Worm (Caenorhabditis elegans) whole organism, L3 larva: ENCODE data around the gene R13A1.3.

Source experiments
- ZK546.5 ChIP-seq: sonication (generic microtip); optimal IDR thresholded peaks from 2 replicates; lab custom pipeline; 2017; ENCODE audit warnings: missing biosample characterization, missing genetic modification characterization
- aly-2 ChIP-seq: fragments of 150-350 bp; optimal IDR thresholded peaks from 2 replicates; lab custom pipeline; 2014; ENCODE audit warnings: missing biosample characterization, missing genetic modification characterization
- ama-1 ChIP-seq: fragments of 150-350 bp; optimal IDR thresholded peaks from 2 replicates; lab custom pipeline; 2018
- ceh-82 ChIP-seq: fragments of 150-350 bp; optimal IDR thresholded peaks from 2 replicates; lab custom pipeline; 2014; ENCODE audit warnings: missing biosample characterization, missing genetic modification characterization
- egl-27 ChIP-seq: sonication (generic microtip); optimal IDR thresholded peaks from 4 replicates; lab custom pipeline; 2017; ENCODE audit warnings: missing biosample characterization, missing genetic modification reagents, missing genetic modification characterization
- elt-1 ChIP-seq: fragments of 150-350 bp; optimal IDR thresholded peaks from 2 replicates; lab custom pipeline; 2014; ENCODE audit warnings: missing biosample characterization, missing genetic modification characterization
- elt-2 ChIP-seq: sonication (generic microtip); optimal IDR thresholded peaks from 2 replicates; lab custom pipeline; 2016; ENCODE audit warnings: missing genetic modification reagents, mild to moderate bottlenecking, missing genetic modification characterization, missing compliant biosample characterization
- elt-3 ChIP-seq, 3 experiments: fragments of 150-350 bp in 1 of 3; sonication (generic microtip) in 2 of 3; optimal IDR thresholded peaks; 2 replicates in 2 of 3; 4 replicates in 1 of 3; lab custom pipeline; 2014 to 2017; ENCODE audit warnings: missing biosample characterization in 3 of 3, missing genetic modification characterization in 3 of 3
- eor-1 ChIP-seq, 2 experiments: fragments of 150-350 bp; optimal IDR thresholded peaks; 2 replicates each; lab custom pipeline; 2014 to 2018; ENCODE audit warnings: missing biosample characterization in 2 of 2, missing genetic modification characterization in 2 of 2
- fkh-2 ChIP-seq: fragments of 150-350 bp; optimal IDR thresholded peaks from 2 replicates; lab custom pipeline; 2014; ENCODE audit warnings: missing biosample characterization, missing genetic modification reagents, missing genetic modification characterization
- hmg-11 ChIP-seq: sonication (generic microtip); optimal IDR thresholded peaks from 2 replicates; lab custom pipeline; 2016; ENCODE audit warnings: missing genetic modification characterization, missing compliant biosample characterization
- lin-15B ChIP-seq: fragments of 150-350 bp; optimal IDR thresholded peaks from 2 replicates; lab custom pipeline; 2014; ENCODE audit warnings: missing biosample characterization, missing genetic modification characterization
- lin-39 ChIP-seq: fragments of 150-350 bp; optimal IDR thresholded peaks from 2 replicates; lab custom pipeline; 2018; ENCODE audit warnings: missing biosample characterization, missing genetic modification reagents, missing genetic modification characterization
- lsy-12 ChIP-seq: sonication (generic microtip); optimal IDR thresholded peaks from 2 replicates; lab custom pipeline; 2016; ENCODE audit warnings: mild to moderate bottlenecking, missing genetic modification characterization, missing compliant biosample characterization
- mdl-1 ChIP-seq: fragments of 150-350 bp; optimal IDR thresholded peaks from 2 replicates; lab custom pipeline; 2014; ENCODE audit warnings: missing biosample characterization, missing genetic modification characterization
- mml-1 ChIP-seq: fragments of 150-350 bp; sonication (generic microtip); optimal IDR thresholded peaks from 3 replicates; lab custom pipeline; 2014; ENCODE audit warnings: missing biosample characterization, missing genetic modification characterization
- nfya-1 ChIP-seq: sonication (generic microtip); optimal IDR thresholded peaks from 2 replicates; lab custom pipeline; 2017; ENCODE audit warnings: missing genetic modification characterization, mild to moderate bottlenecking, missing compliant biosample characterization, antibody characterized with exemption, moderate library complexity; ENCODE audit not compliant: insufficient read depth
- nhr-11 ChIP-seq: fragments of 150-350 bp; optimal IDR thresholded peaks from 2 replicates; lab custom pipeline; 2014; ENCODE audit warnings: missing biosample characterization, missing genetic modification characterization
- nhr-237 ChIP-seq: fragments of 150-350 bp; optimal IDR thresholded peaks from 2 replicates; lab custom pipeline; 2014; ENCODE audit warnings: missing biosample characterization, missing genetic modification characterization
- nhr-25 ChIP-seq: sonication (generic microtip); optimal IDR thresholded peaks from 2 replicates; lab custom pipeline; 2017; ENCODE audit warnings: missing biosample characterization, missing genetic modification characterization
- nhr-67 ChIP-seq: fragments of 150-350 bp; optimal IDR thresholded peaks from 2 replicates; lab custom pipeline; 2014; ENCODE audit warnings: missing biosample characterization, missing genetic modification characterization
- nhr-77 ChIP-seq: fragments of 150-350 bp; optimal IDR thresholded peaks from 2 replicates; lab custom pipeline; 2014; ENCODE audit warnings: missing biosample characterization, missing genetic modification characterization
- pha-4 ChIP-seq: fragments of 150-350 bp; optimal IDR thresholded peaks from 2 replicates; lab custom pipeline; 2014; ENCODE audit warnings: missing biosample characterization, missing genetic modification reagents, missing genetic modification characterization
- pqm-1 ChIP-seq: fragments of 150-350 bp; optimal IDR thresholded peaks from 2 replicates; lab custom pipeline; 2017; ENCODE audit warnings: missing biosample characterization, missing genetic modification characterization, inconsistent platforms
- sea-2 ChIP-seq: fragments of 150-350 bp; sonication (generic microtip); optimal IDR thresholded peaks from 4 replicates; lab custom pipeline; 2014; ENCODE audit warnings: missing biosample characterization, missing genetic modification reagents, missing genetic modification characterization
- skn-1 ChIP-seq: fragments of 150-350 bp; optimal IDR thresholded peaks from 2 replicates; lab custom pipeline; 2014; ENCODE audit warnings: missing biosample characterization, missing genetic modification characterization
- snpc-4 ChIP-seq: fragments of 150-350 bp; optimal IDR thresholded peaks from 2 replicates; lab custom pipeline; 2014; ENCODE audit warnings: missing biosample characterization, missing genetic modification characterization
- tbx-2 ChIP-seq: sonication (generic microtip); optimal IDR thresholded peaks from 2 replicates; lab custom pipeline; 2016; ENCODE audit warnings: mild to moderate bottlenecking, missing genetic modification characterization, missing compliant biosample characterization
- unc-62 ChIP-seq: fragments of 150-350 bp; sonication (generic microtip); optimal IDR thresholded peaks from 4 replicates; lab custom pipeline; 2014; ENCODE audit warnings: missing biosample characterization, missing genetic modification reagents, missing genetic modification characterization
- zag-1 ChIP-seq: fragments of 150-350 bp; optimal IDR thresholded peaks from 2 replicates; lab custom pipeline; 2014; ENCODE audit warnings: missing biosample characterization, missing genetic modification characterization
- ztf-11 ChIP-seq: fragments of 150-350 bp; optimal IDR thresholded peaks from 2 replicates; lab custom pipeline; 2014; ENCODE audit warnings: missing biosample characterization, missing genetic modification characterization
- ztf-4 ChIP-seq: fragments of 150-350 bp; optimal IDR thresholded peaks from 2 replicates; lab custom pipeline; 2014; ENCODE audit warnings: missing biosample characterization, missing genetic modification characterization

Gene R13A1.3

DNA sequence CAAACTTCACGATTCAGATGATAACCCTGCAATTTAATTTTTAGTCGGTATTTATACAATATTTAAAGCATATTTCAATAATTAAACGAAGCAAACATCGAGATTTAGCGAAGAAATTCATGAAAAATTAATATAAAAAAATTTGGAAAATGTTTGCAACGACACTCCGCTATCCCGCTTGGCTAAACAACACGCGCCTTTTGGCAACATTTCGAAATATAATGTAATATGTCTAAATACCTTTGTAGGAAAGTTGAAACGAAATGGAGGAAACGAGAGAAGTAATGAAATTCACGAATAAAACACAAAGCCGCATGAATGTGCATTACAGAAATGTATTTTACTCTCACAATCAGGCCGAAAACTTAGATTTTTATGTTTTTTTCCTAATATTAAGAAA is 38.1 kb upstream of the R13A1.3 start, which contains the start of gene rpc-1:
Gene rpc-1, minus strand, starts transcription at position 26 of the 400 bp plus-strand sequence.
- TF ChIP-seq nhr-11 (tag; lab: Kevin White, UChicago) (no peak), lin-15B (tag; lab: Kevin White, UChicago) (peak; percentile 34), ama-1 (no peak), nfya-1 (tag; lab: Kevin White, UChicago) (peak; percentile 34), hmg-11 (tag; lab: Kevin White, UChicago) (no peak), zag-1 (tag; lab: Kevin White, UChicago) (no peak), ztf-11 (no peak), ztf-4 (tag; lab: Kevin White, UChicago) (no peak), ceh-82 (tag; lab: Kevin White, UChicago) (no peak), mml-1 (no peak)

DNA sequence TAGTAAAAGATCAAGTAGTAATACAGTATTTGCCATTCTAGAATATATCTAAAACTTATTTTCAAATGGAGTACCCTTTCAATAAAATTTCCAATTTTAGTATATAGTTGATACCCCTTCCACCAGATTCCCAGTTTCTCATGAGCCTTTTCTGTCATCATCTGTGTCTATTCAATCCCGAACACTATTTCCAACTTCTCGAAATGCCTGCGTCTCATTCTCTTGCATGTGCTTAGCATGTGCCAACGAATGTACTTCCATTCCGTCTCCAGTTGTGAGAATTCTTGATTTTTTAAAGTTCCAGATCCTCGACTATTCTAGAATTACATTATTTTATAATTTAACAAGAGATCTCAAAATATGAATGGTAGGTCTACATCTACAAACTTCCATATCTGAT is 37.2 kb upstream of the R13A1.3 start, which contains the start of gene C42D4.18:
Gene C42D4.18, plus strand, starts transcription at position 231 of the 400 bp plus-strand sequence.
- TF ChIP-seq lsy-12 (tag; lab: Kevin White, UChicago): no peak
- TF ChIP-seq hmg-11 (tag; lab: Kevin White, UChicago): peak; percentile 36
- peak; percentile 43 for TF ChIP-seq nfya-1 (tag; lab: Kevin White, UChicago)
- no peak for TF ChIP-seq sea-2
- TF ChIP-seq mml-1: peak; percentile 51
- peak; percentile 4 for TF ChIP-seq lin-15B (tag; lab: Kevin White, UChicago)
- TF ChIP-seq, all 47 proteins: peak for 4

DNA sequence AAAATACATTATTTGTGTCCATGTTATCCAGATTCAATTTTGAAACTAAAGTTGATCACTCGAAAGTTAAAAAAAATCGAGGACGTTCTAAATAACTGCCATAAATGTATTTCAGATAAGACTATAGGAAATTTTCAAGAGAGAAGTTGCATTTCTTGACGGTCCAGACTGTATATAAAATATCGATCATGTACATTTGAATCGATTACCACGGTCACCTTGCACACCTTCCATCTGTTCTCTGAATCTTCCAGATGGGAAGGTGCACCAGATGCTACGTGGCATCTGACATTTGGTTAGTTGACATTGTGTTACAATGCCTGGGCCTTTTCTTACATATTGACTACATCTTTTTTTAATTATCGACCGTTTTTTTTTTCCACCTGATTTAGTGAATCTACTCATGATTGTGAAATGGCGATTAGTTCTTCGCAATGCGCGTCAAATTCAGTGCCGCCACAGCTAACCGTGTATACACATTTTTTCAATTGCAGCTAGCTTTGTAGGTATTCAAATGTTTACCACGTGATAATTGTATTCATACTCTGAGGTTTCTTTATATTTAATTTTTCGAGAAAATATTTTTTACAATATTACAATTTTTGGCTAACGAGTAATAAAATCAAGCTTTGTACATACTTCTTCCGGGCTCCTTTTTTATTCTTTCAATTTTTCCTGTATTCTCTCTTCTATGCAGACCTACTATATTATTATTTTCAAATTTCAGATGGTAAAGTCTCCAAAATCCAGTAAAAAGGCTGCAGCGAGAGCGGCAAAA is 35.6 kb upstream of the R13A1.3 start, which contains the start of gene skr-16:
Gene skr-16, plus strand, starts transcription at position 728 of the 778 bp plus-strand sequence.
- TF ChIP-seq egl-27 (tag; lab: Kevin White, UChicago): no peak
- peak; percentile 12 for TF ChIP-seq elt-2 (tag; lab: Kevin White, UChicago)
- TF ChIP-seq eor-1 (tag; optimal IDR thresholded peaks at IDR 0.05; lab: Kevin White, UChicago): no peak
- peak; percentile 3 for TF ChIP-seq pqm-1 (tag; lab: Kevin White, UChicago)
- TF ChIP-seq hmg-11 (tag; lab: Kevin White, UChicago): peak; percentile 44
- TF ChIP-seq, all 47 proteins: peak for 3

DNA sequence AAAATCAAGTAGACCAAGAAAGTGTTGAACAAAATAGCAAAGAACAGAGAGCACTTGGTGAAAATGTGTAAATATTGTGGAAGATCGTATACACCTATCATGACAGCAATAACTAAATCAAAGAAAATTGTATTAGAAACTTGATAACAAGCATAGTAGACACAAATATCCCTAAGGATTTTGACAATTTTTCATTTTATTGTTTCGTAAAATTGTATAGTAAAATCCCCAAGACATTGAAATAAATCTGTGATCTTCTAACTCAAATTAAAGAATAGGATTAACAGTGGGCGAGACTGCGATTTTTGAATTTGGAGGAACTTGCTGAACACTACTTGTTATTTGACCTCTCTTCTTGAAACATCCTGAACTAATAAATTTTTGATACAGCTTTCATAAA is 32.6 kb upstream of the R13A1.3 start, which contains the start of gene str-220:
Gene str-220, minus strand, starts transcription at position 101 of the 400 bp plus-strand sequence.
- no peak for TF ChIP-seq zag-1 (tag; lab: Kevin White, UChicago)
- no peak for TF ChIP-seq hmg-11 (tag; lab: Kevin White, UChicago)
- TF ChIP-seq snpc-4 (tag; lab: Kevin White, UChicago): no peak
- TF ChIP-seq nhr-77: no peak
- TF ChIP-seq lin-15B (tag; lab: Kevin White, UChicago): no peak
- TF ChIP-seq egl-27 (tag; lab: Kevin White, UChicago): no peak
- no peak for TF ChIP-seq nhr-25 (tag; lab: Kevin White, UChicago)
- no peak for TF ChIP-seq aly-2 (tag; lab: Kevin White, UChicago)
- no peak for TF ChIP-seq tbx-2
- no peak for TF ChIP-seq elt-3 (tag; optimal IDR thresholded peaks at IDR 0.05; lab: Kevin White, UChicago)
- TF ChIP-seq elt-1: no peak

DNA sequence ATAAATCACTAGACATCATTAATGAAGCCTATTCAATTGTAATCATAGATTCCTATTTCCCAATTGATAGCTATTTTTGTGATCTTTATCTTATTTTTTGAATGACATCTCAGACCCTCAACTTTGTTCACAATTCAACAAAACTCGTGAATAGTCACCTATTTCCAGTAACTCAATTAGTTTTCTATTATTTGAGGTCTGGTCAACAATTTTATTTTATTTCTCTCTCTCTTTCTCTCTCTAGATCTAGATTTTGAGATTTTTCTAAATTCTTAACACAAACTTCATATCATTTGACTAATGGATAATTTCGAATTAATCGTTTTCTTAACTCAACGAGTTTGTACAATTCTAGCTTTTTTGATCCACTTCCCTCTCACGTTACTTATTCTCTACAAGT is 30.3 kb upstream of the R13A1.3 start, which contains the start of gene str-1:
Gene str-1, plus strand, starts transcription at position 301 of the 400 bp plus-strand sequence.
- TF ChIP-seq skn-1 (tag; lab: Kevin White, UChicago) (no peak), nhr-11 (tag; lab: Kevin White, UChicago) (no peak), snpc-4 (tag; lab: Kevin White, UChicago) (no peak), ZK546.5 (tag; lab: Kevin White, UChicago) (no peak), unc-62 (GFP tag; lab: Kevin White, UChicago) (no peak), aly-2 (tag; lab: Kevin White, UChicago) (no peak), pqm-1 (tag; lab: Kevin White, UChicago) (no peak), elt-1 (no peak), nhr-237 (no peak), nhr-25 (tag; lab: Kevin White, UChicago) (no peak), fkh-2 (tag; lab: Kevin White, UChicago) (no peak), lin-39 (tag; lab: Kevin White, UChicago) (no peak), mdl-1 (no peak), nfya-1 (tag; lab: Kevin White, UChicago) (no peak), mml-1 (no peak), hmg-11 (tag; lab: Kevin White, UChicago) (no peak), lin-15B (tag; lab: Kevin White, UChicago) (no peak), nhr-67 (tag; lab: Kevin White, UChicago) (no peak), pha-4 (tag; lab: Kevin White, UChicago) (no peak)
